Worm (Caenorhabditis elegans) whole organism, midembryonic: ENCODE results near the gene F41C3.7.

Experiments
- T22C8.4 ChIP-seq: fragments of 200-800 bp; sonication (Bioruptor generic); IDR thresholded peaks from 2 replicates; pipeline ENCODE4 v1.3.6; 2022; ENCODE audit warnings: missing genetic modification characterization, missing compliant biosample characterization
- klf-2 ChIP-seq: fragments of 200-800 bp; sonication (Bioruptor generic); conservative IDR thresholded peaks from 2 replicates; pipeline ENCODE4 v1.3.6; 2022; ENCODE audit warnings: missing genetic modification reagents, missing genetic modification characterization, missing compliant biosample characterization
- ztf-23 ChIP-seq: fragments of 200-800 bp; sonication (Bioruptor generic); IDR thresholded peaks from 2 replicates; pipeline ENCODE4 v1.3.6; 2022; ENCODE audit warnings: missing genetic modification reagents, missing genetic modification characterization, missing compliant biosample characterization
- ztf-29 ChIP-seq: fragments of 200-800 bp; sonication (Bioruptor generic); IDR thresholded peaks from 2 replicates; pipeline ENCODE4 v1.3.6; 2022; ENCODE audit warnings: missing genetic modification reagents, missing genetic modification characterization, missing compliant biosample characterization

DNA sequence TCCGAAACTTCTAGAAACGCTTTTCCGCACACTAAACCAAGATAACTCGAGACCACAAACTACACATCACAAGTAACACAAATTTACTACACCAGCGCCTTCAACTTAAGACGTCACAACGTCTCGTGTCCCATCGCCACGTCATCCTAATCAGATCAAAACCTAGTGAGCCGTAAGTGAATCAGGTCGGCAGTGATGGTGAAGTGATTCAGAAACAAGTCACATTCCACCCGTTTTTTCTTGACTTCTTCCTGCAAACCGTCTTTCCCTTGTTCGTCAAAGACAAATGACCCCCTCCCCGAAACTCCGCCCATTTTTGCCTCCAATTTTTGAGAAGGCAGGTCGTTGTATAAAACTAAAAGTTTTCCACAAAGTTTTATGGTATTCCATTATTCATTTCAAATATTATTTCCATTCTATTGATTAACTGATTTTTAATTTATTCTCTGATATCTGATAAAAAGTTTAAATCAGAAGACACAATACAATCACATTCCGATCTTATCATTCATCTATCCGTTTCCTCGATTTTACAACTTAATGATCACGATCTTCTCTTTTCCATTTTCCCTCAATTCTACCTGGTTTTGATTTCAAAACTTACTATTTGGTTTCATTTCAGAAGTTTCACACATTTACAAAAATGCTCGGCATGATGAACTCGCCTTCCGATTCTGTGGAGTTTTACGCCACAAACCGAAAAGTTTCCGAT, 32.9 kb downstream of the F41C3.7 start, which contains the start of gene F26G1.2:
- TF ChIP-seq ztf-23 (GFP tag; lab: Robert Waterston, UW) (no peak), klf-2 (GFP tag; lab: Robert Waterston, UW) (no peak), ztf-29 (no peak), T22C8.4 (GFP tag; lab: Robert Waterston, UW) (no peak)
